Worm (Caenorhabditis elegans): ENCODE measurements around the gene C08A9.10.

ce11 chrX:17062165-17062564, 18.8 kb upstream of the C08A9.10 start:
- TF ChIP-seq nhr-237 (tag; optimal IDR thresholded peaks at IDR 0.05) = no peak
- TF ChIP-seq ztf-11 (tag; optimal IDR thresholded peaks at IDR 0.05) = no peak
- TF ChIP-seq mab-5 (tag; optimal IDR thresholded peaks at IDR 0.05) = no peak
- TF ChIP-seq nhr-76 (tag; optimal IDR thresholded peaks at IDR 0.05) = no peak
- TF ChIP-seq unc-39 (tag; optimal IDR thresholded peaks at IDR 0.05) = no peak

All from whole organism, mixed stage, embryonic.